Fruit fly (Drosophila melanogaster) Kc167 (cell line): ENCODE data around the gene CG7110.

Source experiments
- Sin3A ChIP-seq: fragments of >200 bp; optimal IDR thresholded peaks from 2 replicates; lab custom pipeline; 2018; ENCODE audit warnings: missing external identifiers
- h ChIP-seq: fragments of >200 bp; optimal IDR thresholded peaks from 3 replicates; lab custom pipeline; 2018; ENCODE audit warnings: missing external identifiers
- insv ChIP-seq: fragments of >200 bp; optimal IDR thresholded peaks from 3 replicates; lab custom pipeline; 2018; ENCODE audit warnings: missing external identifiers

DNA sequence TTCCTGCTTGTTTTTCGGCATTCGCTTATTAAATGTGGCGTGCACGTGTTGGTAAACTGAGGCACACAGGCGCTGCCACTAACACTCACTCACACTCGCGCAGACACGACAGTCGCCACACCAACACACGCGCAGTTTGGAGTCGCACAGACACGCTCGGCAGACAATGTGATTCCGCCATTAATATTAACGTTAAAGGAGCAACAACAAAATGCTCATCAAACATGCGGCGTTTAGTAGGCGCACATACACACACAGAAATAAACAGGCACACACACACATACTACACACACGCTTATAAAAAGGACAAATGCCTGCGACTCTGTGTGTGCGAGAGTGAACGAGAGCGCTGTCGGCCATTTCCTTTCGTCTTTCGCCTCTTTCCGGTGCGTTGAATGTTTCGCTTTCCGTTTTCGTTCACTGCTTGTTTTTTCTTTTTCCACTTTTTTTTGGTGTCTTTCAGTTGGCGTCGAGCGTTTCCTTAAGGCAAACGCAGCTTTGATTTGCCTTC, 58.3 kb downstream of the CG7110 start, which contains the start of gene CG42809:
- TF ChIP-seq insv (lab: Kevin White, UChicago): no peak
- TF ChIP-seq Sin3A (lab: Kevin White, UChicago): no peak
- TF ChIP-seq h (lab: Kevin White, UChicago): no peak
